Fruit fly (Drosophila melanogaster): Measurements from ENCODE around the gene CG7910.

The CG7910 gene

DNA sequence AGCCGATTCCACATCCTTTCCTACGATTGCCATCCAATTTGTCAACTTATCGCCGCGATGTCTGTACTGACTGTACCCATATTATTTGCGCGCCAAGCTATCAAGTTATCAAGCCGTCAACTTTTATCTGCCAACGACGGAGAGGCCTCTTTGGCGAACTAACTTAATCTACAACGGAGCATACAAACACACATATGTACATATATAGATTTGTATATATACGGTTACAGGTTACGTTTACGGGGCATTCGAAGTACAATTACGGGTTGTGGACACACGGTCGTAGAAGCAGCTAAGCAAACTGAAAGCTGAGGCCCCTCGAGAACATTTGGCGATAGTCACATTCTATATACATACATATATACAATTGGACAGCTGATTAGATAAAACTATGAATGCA, 28.2 kb downstream of the CG7910 start (continued):
- TF ChIP-seq CG16779 (GFP tag; IDR thresholded peaks at IDR 0.05) (no peak), sim (GFP tag; IDR thresholded peaks at IDR 0.05) (no peak), CG4404 (GFP tag; IDR thresholded peaks at IDR 0.05) (no peak), zf30C (GFP tag; optimal IDR thresholded peaks at IDR 0.05) (no peak), ken (GFP tag; IDR thresholded peaks at IDR 0.05) (no peak), Stat92E (GFP tag; optimal IDR thresholded peaks at IDR 0.05) (no peak), CG18599 (GFP tag; optimal IDR thresholded peaks at IDR 0.05) (peak; percentile 85), chif (GFP tag; optimal IDR thresholded peaks at IDR 0.05) (no peak), CG17385 (GFP tag; optimal IDR thresholded peaks at IDR 0.05) (peak; percentile 29), Adf1 (GFP tag; IDR thresholded peaks at IDR 0.05) (peak; percentile 41; the same call in 1 of the 2 replicates), CG14860 (GFP tag; IDR thresholded peaks at IDR 0.05; ENCODE audit: partially characterized antibody) (no peak), Dref (GFP tag; IDR thresholded peaks at IDR 0.05) (no peak), Ada2b (GFP tag; IDR thresholded peaks at IDR 0.05) (no peak), CG11695 (GFP tag; IDR thresholded peaks at IDR 0.05) (peak; percentile 54; the same call in 1 of the 3 replicates), pum (GFP tag; optimal IDR thresholded peaks at IDR 0.05) (no peak), CG9215 (GFP tag; IDR thresholded peaks at IDR 0.05) (no peak), NFAT (GFP tag; IDR thresholded peaks at IDR 0.05) (no peak), grn (GFP tag; optimal IDR thresholded peaks at IDR 0.05) (peak; percentile 77), CG30020 (tag; optimal IDR thresholded peaks at IDR 0.05) (no peak), twi (tag; optimal IDR thresholded peaks at IDR 0.05) (no peak), eyg (GFP tag; optimal IDR thresholded peaks at IDR 0.05) (no peak), CG9876 (GFP tag; optimal IDR thresholded peaks at IDR 0.05) (no peak), CG5180 (GFP tag; optimal IDR thresholded peaks at IDR 0.05) (peak; percentile 21), Dp (GFP tag; optimal IDR thresholded peaks at IDR 0.05) (no peak), CG3838 (GFP tag; optimal IDR thresholded peaks at IDR 0.05) (peak; percentile 26), chm (GFP tag; IDR thresholded peaks at IDR 0.05) (peak; percentile 42; the same call in 1 of the 2 replicates), Dbx (GFP tag; IDR thresholded peaks at IDR 0.05) (peak; percentile 48; the same call in 1 of the 3 replicates), her (GFP tag; optimal IDR thresholded peaks at IDR 0.05) (no peak), prd (optimal IDR thresholded peaks at IDR 0.05) (no peak), prd (GFP tag; IDR thresholded peaks at IDR 0.05) (no peak), CHES-1-like (GFP tag; optimal IDR thresholded peaks at IDR 0.05) (no peak), Fer3 (tag; optimal IDR thresholded peaks at IDR 0.05) (peak; percentile 50), pnt (GFP tag; optimal IDR thresholded peaks at IDR 0.05) (no peak), CG7839 (tag; optimal IDR thresholded peaks at IDR 0.05) (no peak), CG4424 (GFP tag; optimal IDR thresholded peaks at IDR 0.05) (no peak), CG1233 (GFP tag; optimal IDR thresholded peaks at IDR 0.05) (peak; percentile 31), CG32532 (GFP tag; IDR thresholded peaks at IDR 0.05) (0 out of 2 replicates have a peak, but pooled peaks have one; percentile 26), bigmax (GFP tag; optimal IDR thresholded peaks at IDR 0.05) (peak; percentile 25), CG2120 (GFP tag; optimal IDR thresholded peaks at IDR 0.05) (peak; percentile 36), tna (GFP tag; IDR thresholded peaks at IDR 0.05; ENCODE audit: partially characterized antibody) (no peak), CG11398 (GFP tag; optimal IDR thresholded peaks at IDR 0.05) (no peak), HLHmδ (GFP tag; optimal IDR thresholded peaks at IDR 0.05) (no peak), Elba2 (GFP tag; optimal IDR thresholded peaks at IDR 0.05) (no peak), CG1602 (GFP tag; optimal IDR thresholded peaks at IDR 0.05) (no peak), Hr78 (GFP tag; optimal IDR thresholded peaks at IDR 0.05) (no peak), Jarid2 (GFP tag; optimal IDR thresholded peaks at IDR 0.05) (no peak), abd-A (tag; optimal IDR thresholded peaks at IDR 0.05) (no peak), CG12942 (GFP tag; optimal IDR thresholded peaks at IDR 0.05) (no peak), Doc2 (GFP tag; IDR thresholded peaks at IDR 0.05) (no peak), NC2β (GFP tag; optimal IDR thresholded peaks at IDR 0.05) (no peak), GATAe (GFP tag; conservative IDR thresholded peaks at IDR 0.05) (no peak; the same call in 1 of the 2 replicates), CG9932 (GFP tag; IDR thresholded peaks at IDR 0.05) (no peak)
